Fruit fly (Drosophila melanogaster) ovary, adult (tissue): ENCODE measurements around the gene Upf2.

ENCODE experiments used
- CG17801 ChIP-seq: fragments of 200-800 bp; optimal IDR thresholded peaks from 2 replicates; lab custom pipeline; 2019; ENCODE audit warnings: missing biosample characterization, mild to moderate bottlenecking, missing genetic modification characterization, moderate library complexity; ENCODE audit not compliant: partially characterized antibody

Gene Upf2

DNA sequence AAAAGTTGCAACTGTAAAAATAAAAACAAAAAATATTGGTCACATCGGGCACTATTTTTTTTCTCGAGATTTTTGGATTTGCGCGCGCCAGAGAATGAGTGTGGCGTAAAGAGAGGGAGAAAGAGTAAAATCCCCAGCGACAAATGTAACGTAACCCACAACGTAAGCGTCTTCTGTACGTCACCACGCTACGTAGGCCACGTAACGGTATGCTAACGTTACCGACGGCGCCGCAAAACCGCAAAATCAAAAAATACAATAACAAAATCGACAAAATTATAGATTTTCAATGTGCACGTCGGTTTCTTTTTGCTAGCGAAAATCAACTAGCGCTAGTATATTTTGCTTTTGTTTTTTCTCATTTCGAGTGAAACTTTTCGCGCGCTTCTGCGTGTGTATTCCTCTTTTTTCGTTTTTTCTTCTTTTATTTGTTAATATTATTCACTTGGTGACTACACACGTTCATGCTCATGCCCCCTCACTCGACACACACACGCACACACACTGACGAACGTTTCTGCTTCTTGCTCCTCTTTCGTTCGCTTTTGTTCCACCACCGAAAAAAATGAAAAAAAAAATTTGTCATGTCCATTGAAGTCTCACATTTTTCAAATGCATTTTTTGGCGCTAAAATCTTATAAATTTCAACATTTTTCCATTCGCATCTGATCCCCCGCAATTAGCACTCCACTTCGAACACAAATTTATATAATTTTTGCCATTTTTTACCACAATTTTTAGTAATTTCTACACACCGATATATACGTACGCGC, 14.9 kb downstream of the Upf2 start:
- TF ChIP-seq CG17801 (GFP tag; lab: Kevin White, UChicago) = peak; percentile 70

DNA sequence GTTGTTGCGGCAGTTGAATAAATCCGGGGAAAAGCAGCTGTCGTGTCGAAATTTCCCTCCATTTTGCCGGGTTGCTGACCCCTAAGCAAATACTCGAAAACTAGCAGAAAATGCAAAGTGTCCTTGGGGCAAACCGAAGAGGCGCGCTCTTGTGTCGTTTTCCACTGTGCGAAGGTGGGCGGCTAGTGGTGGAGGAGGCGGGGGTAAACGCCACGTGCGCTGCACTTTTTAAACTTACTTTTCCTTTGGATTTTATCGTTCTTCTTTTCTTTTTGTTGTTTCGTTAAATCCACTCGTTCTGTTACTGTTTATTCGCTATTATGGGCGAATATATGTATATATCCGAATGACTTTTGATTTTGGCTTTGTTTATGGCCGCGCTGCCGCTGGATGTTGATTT, 15.6 kb downstream of the Upf2 start:
- no peak for TF ChIP-seq CG17801 (GFP tag; lab: Kevin White, UChicago)

DNA sequence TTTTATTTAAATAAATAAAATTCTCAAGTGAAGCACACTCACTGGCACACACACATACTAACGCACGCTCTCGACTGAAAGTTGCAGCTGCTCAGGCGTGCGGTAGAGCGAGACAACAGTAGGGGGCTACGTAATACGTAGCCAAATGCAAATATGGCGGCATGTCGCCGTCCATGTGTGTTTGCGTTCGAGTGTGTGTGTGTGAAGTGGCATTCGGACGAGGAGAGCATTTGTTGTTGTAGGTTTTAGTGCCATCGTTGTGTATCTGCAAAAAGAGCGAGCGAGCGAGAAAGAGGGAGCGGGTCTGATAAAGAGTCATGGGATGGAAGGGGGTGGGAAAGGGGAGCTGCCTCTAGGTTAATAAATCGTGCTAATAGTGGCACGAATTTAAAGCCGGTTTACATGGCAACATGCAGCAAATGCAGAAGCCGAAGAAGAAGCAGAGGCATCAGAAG, 16.8 kb downstream of the Upf2 start:
- TF ChIP-seq CG17801 (GFP tag; lab: Kevin White, UChicago) = no peak

DNA sequence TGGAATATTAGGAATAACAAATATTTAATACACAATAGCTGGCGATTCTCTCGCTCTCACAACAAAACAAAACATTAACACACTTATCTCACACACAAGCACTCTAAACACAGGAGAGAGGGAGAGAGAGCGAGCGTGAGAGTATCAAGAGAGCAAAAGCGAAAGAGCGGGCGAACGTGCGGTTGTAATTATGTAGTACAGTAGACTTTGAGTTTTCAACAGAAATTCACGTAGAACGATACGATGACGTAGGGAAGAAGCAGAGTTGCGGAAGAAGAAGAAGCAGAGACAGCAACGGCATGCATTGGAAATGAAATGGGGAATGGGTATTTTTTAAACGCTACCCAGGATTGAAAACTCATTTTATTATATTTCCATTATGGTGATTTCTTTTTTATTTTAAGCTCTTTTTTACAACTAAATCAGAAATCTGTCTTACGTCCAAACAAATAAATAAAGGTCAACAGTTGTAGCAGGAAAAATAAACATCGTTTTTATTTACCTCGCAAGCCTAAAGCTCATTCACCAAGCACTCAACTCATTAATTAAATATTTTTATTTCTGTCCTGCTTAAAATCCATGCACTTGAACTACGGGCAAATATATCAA, 17.3 kb downstream of the Upf2 start:
- TF ChIP-seq CG17801 (GFP tag; lab: Kevin White, UChicago) = no peak

DNA sequence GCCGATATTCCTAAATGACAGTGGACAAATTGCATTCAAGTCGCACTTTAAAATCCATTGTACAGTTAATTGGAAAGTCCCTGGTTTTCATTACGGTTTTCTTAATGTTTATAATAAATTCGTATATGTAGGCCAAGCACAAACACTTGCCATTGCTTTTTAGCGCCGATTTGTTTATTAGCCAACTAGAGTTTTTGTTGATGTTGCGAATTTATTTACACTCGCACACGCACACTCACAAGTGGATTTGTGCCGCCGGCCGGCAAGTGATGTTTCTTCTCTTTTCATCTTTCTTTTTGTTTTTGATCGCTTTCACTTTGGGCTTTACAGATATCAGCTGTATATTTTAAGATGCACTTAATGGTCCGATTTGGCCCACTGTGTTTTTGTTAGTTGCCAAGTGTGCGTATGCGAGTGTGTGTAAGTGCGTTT, 18.0 kb downstream of the Upf2 start:
- TF ChIP-seq CG17801 (GFP tag; lab: Kevin White, UChicago) = peak; percentile 42

DNA sequence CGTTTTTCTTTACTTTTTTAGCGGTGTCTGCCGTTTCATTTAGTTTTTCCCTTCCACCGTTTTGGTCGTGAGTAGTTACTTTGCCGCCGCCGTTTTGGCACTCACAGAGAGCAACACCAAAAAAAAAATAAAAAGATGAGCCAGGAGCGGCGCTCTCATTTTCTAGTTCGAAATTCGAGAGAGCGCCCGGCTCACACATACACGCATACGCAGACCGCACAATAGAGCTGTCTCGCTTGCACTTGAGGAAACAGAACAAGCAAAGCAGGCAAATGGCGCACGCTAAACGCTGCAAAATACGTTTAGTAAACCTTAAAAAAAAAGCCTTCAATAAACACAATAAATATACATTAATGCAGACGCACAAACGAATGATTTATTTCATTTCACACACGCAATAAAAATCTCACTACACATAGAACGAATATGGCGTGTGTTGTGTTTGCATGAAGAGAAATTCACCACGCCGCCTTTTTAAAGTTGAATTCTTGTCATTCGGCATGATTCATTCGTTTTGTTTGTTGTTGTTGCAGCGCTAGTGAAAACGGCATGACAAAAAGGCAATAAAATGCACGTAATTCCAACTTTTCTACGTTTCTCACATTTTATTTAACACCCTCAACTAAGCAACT, 18.6 kb downstream of the Upf2 start:
- no peak for TF ChIP-seq CG17801 (GFP tag; lab: Kevin White, UChicago)

DNA sequence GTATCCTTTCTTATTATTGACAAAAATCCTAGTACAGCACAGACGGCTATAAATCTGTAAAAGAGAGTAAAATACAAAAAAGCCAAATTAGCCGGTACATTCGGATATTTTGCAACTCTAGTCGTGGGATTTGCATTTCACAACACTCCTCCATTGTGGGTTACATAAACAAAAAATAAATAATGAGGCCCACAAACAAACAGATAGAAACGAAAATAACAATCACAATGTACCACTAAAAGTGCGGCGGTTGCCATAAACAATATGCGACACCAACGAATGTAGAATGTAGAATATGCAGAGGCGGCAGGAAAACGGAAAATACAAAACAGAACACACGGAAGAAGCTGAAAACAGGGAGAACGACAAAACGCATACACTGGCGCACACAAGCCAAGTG, 19.2 kb downstream of the Upf2 start:
- no peak for TF ChIP-seq CG17801 (GFP tag; lab: Kevin White, UChicago)

DNA sequence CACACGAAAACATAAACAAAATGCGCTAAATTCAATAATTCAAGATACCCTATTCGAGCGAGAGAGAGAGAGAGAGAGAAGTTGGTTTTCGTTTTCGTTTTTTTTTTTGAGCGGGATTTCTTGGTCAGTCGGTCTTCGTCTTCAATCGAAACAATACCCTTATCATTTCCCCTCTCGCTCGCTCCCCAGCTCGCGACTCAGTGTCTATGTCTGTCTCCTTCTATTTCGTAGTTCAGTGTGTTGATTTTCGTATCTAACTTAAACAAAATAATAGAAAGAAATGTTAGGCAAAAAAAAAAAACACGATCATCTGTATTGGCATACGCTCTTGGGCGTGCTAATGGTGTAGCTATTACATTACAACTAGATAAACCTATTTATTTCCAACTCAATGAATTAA, 26.0 kb downstream of the Upf2 start:
- no peak for TF ChIP-seq CG17801 (GFP tag; lab: Kevin White, UChicago)

DNA sequence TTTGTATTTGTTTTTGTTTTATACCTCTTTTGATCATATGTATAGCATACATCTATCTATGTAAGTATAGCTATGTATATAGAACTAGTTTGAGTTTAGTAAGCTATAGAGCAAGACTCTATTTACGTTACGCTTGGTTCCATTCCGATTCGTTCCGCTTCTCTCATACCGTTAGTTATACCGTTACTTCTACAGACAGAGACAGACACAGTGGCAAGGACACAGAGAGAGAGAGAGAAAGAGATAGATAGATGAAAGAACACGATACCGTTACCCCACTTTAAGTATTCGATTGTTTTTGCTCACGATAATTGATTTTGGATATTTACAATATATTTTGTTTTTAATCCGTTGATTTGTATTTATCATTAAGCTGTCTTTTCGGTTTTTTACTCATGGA, 28.7 kb downstream of the Upf2 start:
- TF ChIP-seq CG17801 (GFP tag; lab: Kevin White, UChicago) = no peak

DNA sequence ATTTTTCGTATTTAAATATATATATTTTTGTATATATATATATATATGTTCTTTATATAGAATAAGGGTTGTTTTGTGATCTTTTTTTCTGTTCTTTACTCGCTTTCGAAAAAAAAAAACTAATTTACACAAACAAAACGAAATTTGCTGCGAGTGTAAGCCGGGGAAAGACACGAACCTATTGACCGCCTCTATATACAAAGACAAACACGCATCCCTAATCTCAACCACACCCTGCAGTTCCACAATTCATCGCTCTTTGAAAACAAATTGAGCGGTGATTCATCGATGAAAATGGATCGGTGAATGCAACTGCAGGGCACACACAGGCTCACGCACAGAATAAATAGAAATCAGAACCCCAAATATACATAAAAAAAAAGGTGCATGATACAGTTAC, 36.3 kb downstream of the Upf2 start:
- TF ChIP-seq CG17801 (GFP tag; lab: Kevin White, UChicago) = no peak

DNA sequence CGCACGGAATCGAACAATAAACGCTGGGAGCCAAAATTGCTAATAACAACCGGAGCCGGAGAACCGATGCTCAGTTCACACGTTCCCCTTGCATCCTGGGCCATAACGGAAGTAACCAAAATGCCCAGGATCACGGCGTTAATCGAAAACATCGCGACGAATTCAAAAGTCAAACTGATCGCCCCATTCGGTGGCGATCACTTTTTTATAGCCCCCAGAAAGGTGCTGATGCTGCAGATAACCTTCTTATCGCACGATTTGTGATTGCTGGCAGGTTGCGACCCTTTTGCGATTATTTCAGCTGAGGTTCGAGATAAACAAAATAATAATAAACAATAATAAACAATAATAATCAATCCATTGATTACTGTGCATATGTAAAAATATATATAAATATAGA, 37.9 kb downstream of the Upf2 start, which contains the start of gene CG2233:
Gene CG2233, minus strand, starts transcription at position 184 of the 400 bp plus-strand sequence.
- no peak for TF ChIP-seq CG17801 (GFP tag; lab: Kevin White, UChicago)

DNA sequence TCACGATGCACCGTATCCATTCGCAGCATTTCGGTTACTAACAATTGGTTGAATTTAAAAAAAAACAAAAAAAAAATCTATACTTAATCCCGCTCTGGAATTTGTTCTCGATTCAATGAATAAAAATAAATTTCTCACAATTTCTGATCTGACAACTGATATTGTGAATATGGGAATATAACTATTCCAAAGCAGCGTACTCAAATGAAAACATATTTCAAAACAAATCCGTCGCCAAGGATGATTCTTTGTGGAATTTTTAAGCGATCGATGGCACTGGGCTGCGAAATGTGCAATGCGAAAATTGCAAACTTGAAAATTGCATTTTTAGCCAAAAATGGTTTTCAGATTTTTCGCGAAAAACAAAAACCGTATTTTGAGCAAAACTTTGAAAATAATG, 54.0 kb downstream of the Upf2 start, which contains the start of gene CG15333:
Gene CG15333, minus strand, starts transcription at position 101 of the 400 bp plus-strand sequence.
- TF ChIP-seq CG17801 (GFP tag; lab: Kevin White, UChicago) = no peak
